Worm (Caenorhabditis elegans) whole organism, mixed stage, embryonic: Measurements from ENCODE around the gene Y45G5AM.6.

Experiments
- drap-1 ChIP-seq: fragments of 200-800 bp; sonication (Bioruptor generic); optimal IDR thresholded peaks from 3 replicates; lab custom pipeline; 2018; ENCODE audit warnings: mild to moderate bottlenecking, missing genetic modification characterization, missing compliant biosample characterization
- elt-3 ChIP-seq: fragments of 150-350 bp; optimal IDR thresholded peaks from 2 replicates; lab custom pipeline; 2014; ENCODE audit warnings: missing biosample characterization, missing genetic modification characterization
- lsy-2 ChIP-seq: fragments of 150-350 bp; optimal IDR thresholded peaks from 2 replicates; lab custom pipeline; 2014; ENCODE audit warnings: missing biosample characterization, missing genetic modification characterization
- mls-2 ChIP-seq: sonication (generic microtip); optimal IDR thresholded peaks from 2 replicates; lab custom pipeline; 2016; ENCODE audit warnings: mild to moderate bottlenecking, missing genetic modification characterization, moderate library complexity, missing compliant biosample characterization
- nhr-12 ChIP-seq: fragments of 150-350 bp; optimal IDR thresholded peaks from 2 replicates; lab custom pipeline; 2014; ENCODE audit warnings: missing biosample characterization, missing genetic modification characterization
- nhr-2 ChIP-seq: fragments of 150-350 bp; optimal IDR thresholded peaks from 2 replicates; lab custom pipeline; 2014; ENCODE audit warnings: missing biosample characterization, missing genetic modification characterization
- nhr-28 ChIP-seq: fragments of 150-350 bp; optimal IDR thresholded peaks from 2 replicates; lab custom pipeline; 2014; ENCODE audit warnings: missing biosample characterization, missing genetic modification characterization
- nhr-76 ChIP-seq: sonication (generic microtip); optimal IDR thresholded peaks from 2 replicates; lab custom pipeline; 2017; ENCODE audit warnings: missing biosample characterization, missing genetic modification characterization
- pha-4 ChIP-seq: fragments of 150-350 bp; optimal IDR thresholded peaks from 2 replicates; lab custom pipeline; 2018; ENCODE audit warnings: missing biosample characterization, missing genetic modification reagents, missing genetic modification characterization
- snpc-4 ChIP-seq: fragments of 150-350 bp; optimal IDR thresholded peaks from 2 replicates; lab custom pipeline; 2014; ENCODE audit warnings: missing biosample characterization, missing genetic modification characterization
- unc-39 ChIP-seq: fragments of 150-350 bp; optimal IDR thresholded peaks from 2 replicates; lab custom pipeline; 2014; ENCODE audit warnings: missing biosample characterization, missing genetic modification characterization
- unc-62 ChIP-seq: fragments of 150-350 bp; optimal IDR thresholded peaks from 2 replicates; lab custom pipeline; 2014; ENCODE audit warnings: missing biosample characterization, missing genetic modification reagents, missing genetic modification characterization
- ztf-11 ChIP-seq: fragments of 150-350 bp; optimal IDR thresholded peaks from 2 replicates; lab custom pipeline; 2014; ENCODE audit warnings: missing biosample characterization, missing genetic modification characterization

ce11 chrV:4175624-4176023 is 23.5 kb upstream of the Y45G5AM.6 start, which contains the start of the genes coh-4 and pid-5:
- no peak for TF ChIP-seq snpc-4 (tag; lab: Kevin White, UChicago)
- no peak for TF ChIP-seq mls-2
- no peak for TF ChIP-seq ztf-11
- TF ChIP-seq pha-4, result no peak
- no peak for TF ChIP-seq elt-3 (tag; lab: Kevin White, UChicago)
- no peak for TF ChIP-seq nhr-28 (tag; lab: Kevin White, UChicago)
- no peak for TF ChIP-seq drap-1 (GFP tag; lab: Kevin White, UChicago)
- TF ChIP-seq lsy-2 (tag; lab: Kevin White, UChicago), result no peak
- TF ChIP-seq unc-39 (tag; lab: Kevin White, UChicago), result no peak
- TF ChIP-seq unc-62 (GFP tag; lab: Kevin White, UChicago), result no peak
- TF ChIP-seq nhr-12 (tag; lab: Kevin White, UChicago), result no peak
- no peak for TF ChIP-seq nhr-2 (tag; lab: Kevin White, UChicago)
- no peak for TF ChIP-seq nhr-76 (tag; lab: Kevin White, UChicago)
